Worm (Caenorhabditis elegans) whole organism, L1 larva: Measurements from ENCODE around the gene C27D8.3.

Source experiments
- C04F5.9 ChIP-seq: sonication (generic microtip); optimal IDR thresholded peaks from 2 replicates; lab custom pipeline; 2016; ENCODE audit warnings: missing genetic modification characterization, missing compliant biosample characterization
- C16A3.4 ChIP-seq: fragments of 150-350 bp; optimal IDR thresholded peaks from 2 replicates; lab custom pipeline; 2014; ENCODE audit warnings: missing biosample characterization, missing genetic modification characterization
- C34B4.2 ChIP-seq: sonication (generic microtip); optimal IDR thresholded peaks from 2 replicates; lab custom pipeline; 2017; ENCODE audit warnings: mild to moderate bottlenecking, missing genetic modification characterization, missing compliant biosample characterization
- F16B12.6 ChIP-seq: fragments of 150-350 bp; optimal IDR thresholded peaks from 2 replicates; lab custom pipeline; 2014; ENCODE audit warnings: missing biosample characterization, missing genetic modification characterization
- Y116A8C.19 ChIP-seq: sonication (generic microtip); optimal IDR thresholded peaks from 2 replicates; lab custom pipeline; 2016; ENCODE audit warnings: missing compliant biosample characterization, missing genetic modification characterization, borderline replicate concordance
- aha-1 ChIP-seq: fragments of 150-350 bp; optimal IDR thresholded peaks from 2 replicates; lab custom pipeline; 2014; ENCODE audit warnings: missing biosample characterization, missing genetic modification characterization
- aly-2 ChIP-seq: fragments of 150-350 bp; optimal IDR thresholded peaks from 2 replicates; lab custom pipeline; 2014; ENCODE audit warnings: missing biosample characterization, missing genetic modification characterization
- ama-1 ChIP-seq: fragments of 150-350 bp; optimal IDR thresholded peaks from 2 replicates; lab custom pipeline; 2014
- ceh-63 ChIP-seq: fragments of 200-800 bp; sonication (Bioruptor generic); optimal IDR thresholded peaks from 2 replicates; lab custom pipeline; 2018; ENCODE audit warnings: mild to moderate bottlenecking, missing genetic modification characterization, missing compliant biosample characterization
- ceh-82 ChIP-seq, 3 experiments: fragments of 150-350 bp in 1 of 3; sonication (generic microtip) in 2 of 3; optimal IDR thresholded peaks; 2 replicates each; lab custom pipeline; 2014 to 2017; ENCODE audit warnings: missing biosample characterization in 3 of 3, missing genetic modification characterization in 3 of 3
- ceh-90 ChIP-seq: sonication (generic microtip); optimal IDR thresholded peaks from 2 replicates; lab custom pipeline; 2016; ENCODE audit warnings: missing genetic modification characterization, missing compliant biosample characterization
- ces-1 ChIP-seq: fragments of 150-350 bp; optimal IDR thresholded peaks from 2 replicates; lab custom pipeline; 2014; ENCODE audit warnings: missing biosample characterization, missing genetic modification reagents, missing genetic modification characterization
- dpl-1 ChIP-seq, 3 experiments: fragments of 150-350 bp in 2 of 3; sonication (generic microtip) in 1 of 3; optimal IDR thresholded peaks; 2 replicates each; lab custom pipeline; 2014 to 2017; ENCODE audit warnings: missing biosample characterization in 3 of 3, missing genetic modification characterization in 3 of 3, missing genetic modification reagents in 3 of 3
- dsc-1 ChIP-seq: sonication (generic microtip); optimal IDR thresholded peaks from 2 replicates; lab custom pipeline; 2016; ENCODE audit warnings: mild to moderate bottlenecking, missing genetic modification characterization, missing compliant biosample characterization
- efl-1 ChIP-seq, 4 experiments: fragments of 150-350 bp; optimal IDR thresholded peaks in 3 of 4; peaks in 1 of 4; 1 replicate in 1 of 4; 2 replicates in 3 of 4; lab custom pipeline; 2014; ENCODE audit warnings: missing biosample characterization in 2 of 4, missing genetic modification characterization in 2 of 4, missing genetic modification reagents in 2 of 4
- egl-27 ChIP-seq, 2 experiments: fragments of 150-350 bp in 1 of 2; sonication (generic microtip); optimal IDR thresholded peaks; 3 replicates each; lab custom pipeline; 2017 to 2018; ENCODE audit warnings: missing biosample characterization in 2 of 2, missing genetic modification characterization in 2 of 2, missing genetic modification reagents in 2 of 2
- elt-3 ChIP-seq, 6 experiments: fragments of 150-350 bp in 1 of 6; sonication (generic microtip); optimal IDR thresholded peaks; 2 replicates each; lab custom pipeline; 2017 to 2018; ENCODE audit warnings: missing biosample characterization in 6 of 6, missing genetic modification characterization in 6 of 6, inconsistent platforms in 1 of 6
- fkh-4 ChIP-seq: sonication (generic microtip); optimal IDR thresholded peaks from 2 replicates; lab custom pipeline; 2016; ENCODE audit warnings: missing compliant biosample characterization, missing genetic modification characterization, borderline replicate concordance
- fkh-8 ChIP-seq: sonication (generic microtip); optimal IDR thresholded peaks from 2 replicates; lab custom pipeline; 2016; ENCODE audit warnings: mild to moderate bottlenecking, missing genetic modification characterization, missing compliant biosample characterization
- grh-1 ChIP-seq: fragments of 200-800 bp; sonication (Bioruptor generic); IDR thresholded peaks from 2 replicates; pipeline ENCODE4 v1.3.6; 2022; ENCODE audit warnings: missing genetic modification reagents, missing genetic modification characterization, missing compliant biosample characterization
- hlh-4 ChIP-seq: sonication (generic microtip); optimal IDR thresholded peaks from 2 replicates; lab custom pipeline; 2016; ENCODE audit warnings: mild to moderate bottlenecking, missing genetic modification characterization, missing compliant biosample characterization
- isw-1 ChIP-seq: fragments of 200-800 bp; sonication (Bioruptor generic); IDR thresholded peaks from 2 replicates; pipeline ENCODE4 v1.3.6; 2022; ENCODE audit warnings: missing genetic modification characterization, missing compliant biosample characterization
- jun-1 ChIP-seq: fragments of 150-350 bp; optimal IDR thresholded peaks from 2 replicates; lab custom pipeline; 2014; ENCODE audit warnings: missing biosample characterization, missing genetic modification reagents, missing genetic modification characterization
- lin-13 ChIP-seq: fragments of 150-350 bp; optimal IDR thresholded peaks from 2 replicates; lab custom pipeline; 2014; ENCODE audit warnings: missing biosample characterization, missing genetic modification reagents, missing genetic modification characterization
- lin-39 ChIP-seq: fragments of 150-350 bp; optimal IDR thresholded peaks from 2 replicates; lab custom pipeline; 2014; ENCODE audit warnings: missing biosample characterization, missing genetic modification reagents, missing genetic modification characterization
- lsy-2 ChIP-seq, 2 experiments: fragments of 150-350 bp; optimal IDR thresholded peaks; 2 replicates each; lab custom pipeline; 2014; ENCODE audit warnings: missing biosample characterization in 2 of 2, missing genetic modification characterization in 2 of 2
- mab-9 ChIP-seq: fragments of 200-800 bp; sonication (Bioruptor generic); IDR thresholded peaks from 2 replicates; pipeline ENCODE4 v1.3.6; 2022; ENCODE audit warnings: missing genetic modification reagents, missing genetic modification characterization, missing compliant biosample characterization
- mdl-1 ChIP-seq, 2 experiments: fragments of 150-350 bp; optimal IDR thresholded peaks; 2 replicates each; lab custom pipeline; 2014 to 2017; ENCODE audit warnings: missing biosample characterization in 2 of 2, missing genetic modification characterization in 2 of 2, inconsistent platforms in 1 of 2
- mef-2 ChIP-seq: fragments of 150-350 bp; optimal IDR thresholded peaks from 2 replicates; lab custom pipeline; 2014; ENCODE audit warnings: missing biosample characterization, missing genetic modification characterization
- nhr-11 ChIP-seq: fragments of 150-350 bp; optimal IDR thresholded peaks from 2 replicates; lab custom pipeline; 2014; ENCODE audit warnings: missing biosample characterization, missing genetic modification characterization
- nhr-19 ChIP-seq: fragments of 200-800 bp; sonication (Bioruptor generic); conservative IDR thresholded peaks from 2 replicates; pipeline ENCODE4 v1.3.6; 2022; ENCODE audit warnings: missing genetic modification characterization, missing compliant biosample characterization
- nhr-20 ChIP-seq: sonication (generic microtip); optimal IDR thresholded peaks from 2 replicates; lab custom pipeline; 2016; ENCODE audit warnings: mild to moderate bottlenecking, missing genetic modification characterization, missing compliant biosample characterization
- nhr-237 ChIP-seq: fragments of 150-350 bp; optimal IDR thresholded peaks from 2 replicates; lab custom pipeline; 2014; ENCODE audit warnings: missing biosample characterization, missing genetic modification characterization
- nhr-28 ChIP-seq: fragments of 150-350 bp; optimal IDR thresholded peaks from 2 replicates; lab custom pipeline; 2014; ENCODE audit warnings: missing biosample characterization, missing genetic modification characterization
- nhr-85 ChIP-seq: sonication (generic microtip); peaks from one replicate; lab custom pipeline; 2016; ENCODE audit warnings: missing genetic modification characterization, inconsistent platforms, missing compliant biosample characterization
- pax-3 ChIP-seq: fragments of 200-800 bp; sonication (Bioruptor generic); optimal IDR thresholded peaks from 2 replicates; lab custom pipeline; 2018; ENCODE audit warnings: mild to moderate bottlenecking, missing genetic modification characterization, moderate library complexity, missing compliant biosample characterization
- pqm-1 ChIP-seq: sonication (generic microtip); optimal IDR thresholded peaks from 3 replicates; lab custom pipeline; 2017; ENCODE audit warnings: missing biosample characterization, missing genetic modification characterization
- rnt-1 ChIP-seq: sonication (generic microtip); optimal IDR thresholded peaks from 2 replicates; lab custom pipeline; 2016; ENCODE audit warnings: mild to moderate bottlenecking, missing genetic modification characterization, moderate library complexity, missing compliant biosample characterization
- skn-1 ChIP-seq: fragments of 150-350 bp; optimal IDR thresholded peaks from 2 replicates; lab custom pipeline; 2014; ENCODE audit warnings: missing biosample characterization, missing genetic modification characterization
- snpc-4 ChIP-seq: fragments of 150-350 bp; optimal IDR thresholded peaks from 2 replicates; lab custom pipeline; 2014; ENCODE audit warnings: missing biosample characterization, missing genetic modification characterization
- snu-23 ChIP-seq: sonication (generic microtip); optimal IDR thresholded peaks from 2 replicates; lab custom pipeline; 2016; ENCODE audit warnings: missing genetic modification characterization, missing compliant biosample characterization
- sox-4 ChIP-seq: sonication (generic microtip); optimal IDR thresholded peaks from 2 replicates; lab custom pipeline; 2016; ENCODE audit warnings: missing genetic modification characterization, missing compliant biosample characterization
- sptf-1 ChIP-seq: fragments of 150-350 bp; optimal IDR thresholded peaks from 2 replicates; lab custom pipeline; 2014; ENCODE audit warnings: missing biosample characterization, missing genetic modification characterization
- sup-37 ChIP-seq: fragments of 200-800 bp; sonication (Bioruptor generic); optimal IDR thresholded peaks from 2 replicates; lab custom pipeline; 2018; ENCODE audit warnings: mild to moderate bottlenecking, missing genetic modification characterization, missing compliant biosample characterization
- tbx-2 ChIP-seq: sonication (generic microtip); optimal IDR thresholded peaks from 2 replicates; lab custom pipeline; 2016; ENCODE audit warnings: missing genetic modification characterization, missing compliant biosample characterization
- tlp-1 ChIP-seq: fragments of 150-350 bp; optimal IDR thresholded peaks from 2 replicates; lab custom pipeline; 2014; ENCODE audit warnings: missing biosample characterization, missing genetic modification characterization
- unc-30 ChIP-seq: sonication (generic microtip); optimal IDR thresholded peaks from 2 replicates; lab custom pipeline; 2017; ENCODE audit warnings: missing biosample characterization, missing genetic modification characterization
- unc-98 ChIP-seq: fragments of 200-800 bp; sonication (Bioruptor generic); IDR thresholded peaks from 2 replicates; pipeline ENCODE4 v1.3.6; 2022; ENCODE audit warnings: missing genetic modification characterization, missing compliant biosample characterization
- vab-15 ChIP-seq: sonication (generic microtip); optimal IDR thresholded peaks from 2 replicates; lab custom pipeline; 2017; ENCODE audit warnings: missing genotype, mild to moderate bottlenecking, missing genetic modification characterization, missing compliant biosample characterization

C27D8.3 gene

ce11 chrIV:12725925-12726324, 14.4 kb upstream of the C27D8.3 start:
- TF ChIP-seq nhr-85, result peak; percentile 58
- no peak for TF ChIP-seq snu-23 (GFP tag; lab: Kevin White, UChicago)
- TF ChIP-seq efl-1 (optimal IDR thresholded peaks at IDR 0.05; lab: Kevin White, UChicago), result no peak
- TF ChIP-seq efl-1 (GFP tag; optimal IDR thresholded peaks at IDR 0.05 in 1 of 2; lab: Kevin White, UChicago), result peak in 1 of 2 experiments; percentile 64
- no peak for TF ChIP-seq skn-1

- TF ChIP-seq fkh-4 (tag; lab: Kevin White, UChicago) (no peak), efl-1 (optimal IDR thresholded peaks at IDR 0.05; lab: Kevin White, UChicago) (no peak), efl-1 (GFP tag; optimal IDR thresholded peaks at IDR 0.05 in 1 of 2; lab: Kevin White, UChicago) (peak in 1 of 2 experiments; percentile 92)
Observed at ce11 chrIV:12725228-12725627, 13.7 kb upstream of the C27D8.3 start.

- TF ChIP-seq mdl-1 (tag; optimal IDR thresholded peaks at IDR 0.05; lab: Kevin White, UChicago) (peak in 1 of 2 experiments; percentile 79), nhr-20 (tag; lab: Kevin White, UChicago) (peak; percentile 95), sox-4 (tag; lab: Kevin White, UChicago) (peak; percentile 76), mab-9 (GFP tag; lab: Robert Waterston, UW) (peak; percentile 72), lin-39 (peak; percentile 79), skn-1 (peak; percentile 69), elt-3 (tag; optimal IDR thresholded peaks at IDR 0.05; lab: Kevin White, UChicago) (peak in 3 of 6 experiments; percentile 66 to 86 (median 79)), nhr-237 (tag; lab: Kevin White, UChicago) (peak; percentile 87), pax-3 (tag; lab: Kevin White, UChicago) (peak; percentile 86), isw-1 (GFP tag; lab: Robert Waterston, UW) (peak; percentile 87), tlp-1 (tag; lab: Kevin White, UChicago) (no peak), vab-15 (tag; lab: Kevin White, UChicago) (peak; percentile 66), dpl-1 (GFP tag; optimal IDR thresholded peaks at IDR 0.05; lab: Kevin White, UChicago) (peak; percentile 100), jun-1 (tag; lab: Kevin White, UChicago) (peak; percentile 76), mef-2 (peak; percentile 44), nhr-11 (tag; lab: Kevin White, UChicago) (peak; percentile 82), ces-1 (GFP tag; lab: Kevin White, UChicago) (no peak), aly-2 (tag; lab: Kevin White, UChicago) (peak; percentile 90), ceh-63 (GFP tag; lab: Kevin White, UChicago) (no peak), unc-30 (tag; lab: Kevin White, UChicago) (peak; percentile 44), ceh-90 (tag; lab: Kevin White, UChicago) (peak; percentile 65), lin-13 (GFP tag; lab: Kevin White, UChicago) (peak; percentile 82), Y116A8C.19 (no peak), egl-27 (tag; optimal IDR thresholded peaks at IDR 0.05; lab: Kevin White, UChicago) (peak in 1 of 2 experiments; percentile 47), pqm-1 (tag; lab: Kevin White, UChicago) (no peak), ceh-82 (tag; optimal IDR thresholded peaks at IDR 0.05; lab: Kevin White, UChicago) (peak; percentile 93 to 96 (median 94)), ama-1 (no peak), F16B12.6 (peak; percentile 63), lsy-2 (tag; optimal IDR thresholded peaks at IDR 0.05; lab: Kevin White, UChicago) (peak; percentile 93 to 94), sup-37 (GFP tag; lab: Kevin White, UChicago) (peak; percentile 13), tbx-2 (tag; lab: Kevin White, UChicago) (peak; percentile 95), nhr-85 (peak; percentile 96), C34B4.2 (tag; lab: Kevin White, UChicago) (no peak), C04F5.9 (tag; lab: Kevin White, UChicago) (peak; percentile 82), C16A3.4 (tag; lab: Kevin White, UChicago) (peak; percentile 93), nhr-28 (no peak), rnt-1 (tag; lab: Kevin White, UChicago) (peak; percentile 98), snpc-4 (tag; lab: Kevin White, UChicago) (peak; percentile 68), dsc-1 (peak; percentile 92), unc-98 (peak; percentile 43; the same call in 1 of the 2 replicates), fkh-8 (tag; lab: Kevin White, UChicago) (peak; percentile 78), aha-1 (tag; lab: Kevin White, UChicago) (peak; percentile 15), sptf-1 (tag; lab: Kevin White, UChicago) (no peak), nhr-19 (peak; percentile 93), grh-1 (peak; percentile 76), hlh-4 (no peak)
Observed at ce11 chrIV:12724641-12725040, 13.1 kb upstream of the C27D8.3 start, which contains the start of the genes T23F6.3 and rbd-1. TSS of gene T23F6.3 (minus strand) at chrIV:12724760. TSS of gene rbd-1 (plus strand) at chrIV:12724986.
